Worm (Caenorhabditis elegans) whole organism, L2 larva: Measurements from ENCODE around the gene F43G6.17.
"Not testable (repeated sequence)": the region's sequence is repeated elsewhere in the genome, so short reads cannot be mapped to it uniquely, and the experiment has no call there.

ENCODE experiments used
- C34F6.9 ChIP-seq: fragments of 150-350 bp; optimal IDR thresholded peaks from 2 replicates; lab custom pipeline; 2014; ENCODE audit warnings: missing biosample characterization, missing genetic modification characterization
- F13H6.1 ChIP-seq: sonication (generic microtip); optimal IDR thresholded peaks from 2 replicates; lab custom pipeline; 2016; ENCODE audit warnings: missing genetic modification characterization, missing compliant biosample characterization
- R02D3.7 ChIP-seq: fragments of 150-350 bp; optimal IDR thresholded peaks from 2 replicates; lab custom pipeline; 2014; ENCODE audit warnings: missing biosample characterization, missing genetic modification characterization
- Y55F3AM.14 ChIP-seq: fragments of 200-800 bp; sonication (Bioruptor generic); optimal IDR thresholded peaks from 2 replicates; lab custom pipeline; 2018; ENCODE audit warnings: mild to moderate bottlenecking, missing genetic modification characterization, missing compliant biosample characterization
- aly-2 ChIP-seq: fragments of 150-350 bp; optimal IDR thresholded peaks from 2 replicates; lab custom pipeline; 2014; ENCODE audit warnings: missing biosample characterization, missing genetic modification characterization
- ama-1 ChIP-seq: fragments of 150-350 bp; optimal IDR thresholded peaks from 2 replicates; lab custom pipeline; 2018; ENCODE audit warnings: inconsistent platforms
- ceh-16 ChIP-seq: fragments of 150-350 bp; optimal IDR thresholded peaks from 2 replicates; lab custom pipeline; 2014; ENCODE audit warnings: missing biosample characterization, missing genetic modification characterization
- ceh-82 ChIP-seq: fragments of 150-350 bp; optimal IDR thresholded peaks from 2 replicates; lab custom pipeline; 2014; ENCODE audit warnings: missing biosample characterization, missing genetic modification characterization
- crh-2 ChIP-seq: sonication (generic microtip); optimal IDR thresholded peaks from 2 replicates; lab custom pipeline; 2017; ENCODE audit warnings: missing biosample characterization, missing genetic modification characterization
- dmd-4 ChIP-seq: sonication (generic microtip); optimal IDR thresholded peaks from 2 replicates; lab custom pipeline; 2017; ENCODE audit warnings: missing biosample characterization, missing genetic modification characterization
- egl-27 ChIP-seq: sonication (generic microtip); optimal IDR thresholded peaks from 3 replicates; lab custom pipeline; 2017; ENCODE audit warnings: missing biosample characterization, missing genetic modification reagents, missing genetic modification characterization
- elt-1 ChIP-seq: fragments of 150-350 bp; optimal IDR thresholded peaks from 2 replicates; lab custom pipeline; 2014; ENCODE audit warnings: missing biosample characterization, missing genetic modification characterization
- elt-3 ChIP-seq: sonication (generic microtip); optimal IDR thresholded peaks from 2 replicates; lab custom pipeline; 2017; ENCODE audit warnings: missing biosample characterization, missing genetic modification characterization
- fos-1 ChIP-seq: fragments of 150-350 bp; optimal IDR thresholded peaks from 2 replicates; lab custom pipeline; 2014; ENCODE audit warnings: missing biosample characterization, missing genetic modification characterization
- gmeb-1 ChIP-seq: fragments of 150-350 bp; optimal IDR thresholded peaks from 2 replicates; lab custom pipeline; 2014; ENCODE audit warnings: missing biosample characterization, missing genetic modification characterization
- lin-11 ChIP-seq: fragments of 150-350 bp; sonication (generic microtip); optimal IDR thresholded peaks from 2 replicates; lab custom pipeline; 2014; ENCODE audit warnings: missing biosample characterization, missing genetic modification characterization, inconsistent platforms, mixed read lengths
- lin-13 ChIP-seq: fragments of 150-350 bp; optimal IDR thresholded peaks from 2 replicates; lab custom pipeline; 2014; ENCODE audit warnings: missing biosample characterization, missing genetic modification reagents, missing genetic modification characterization
- lsy-2 ChIP-seq, 2 experiments: fragments of 150-350 bp in 1 of 2; sonication (generic microtip) in 1 of 2; optimal IDR thresholded peaks; 2 replicates each; lab custom pipeline; 2014 to 2017; ENCODE audit warnings: missing biosample characterization in 2 of 2, missing genetic modification characterization in 2 of 2
- mab-5 ChIP-seq: fragments of 150-350 bp; optimal IDR thresholded peaks from 2 replicates; lab custom pipeline; 2014; ENCODE audit warnings: missing biosample characterization, missing genetic modification characterization
- mbf-1 ChIP-seq: sonication (generic microtip); optimal IDR thresholded peaks from 2 replicates; lab custom pipeline; 2017; ENCODE audit warnings: missing biosample characterization, missing genetic modification characterization
- mdl-1 ChIP-seq, 2 experiments: fragments of 150-350 bp in 1 of 2; sonication (generic microtip) in 1 of 2; optimal IDR thresholded peaks; 2 replicates each; lab custom pipeline; 2017; ENCODE audit warnings: missing biosample characterization in 2 of 2, missing genetic modification characterization in 2 of 2
- nhr-10 ChIP-seq: sonication (generic microtip); optimal IDR thresholded peaks from 2 replicates; lab custom pipeline; 2017; ENCODE audit warnings: missing biosample characterization, missing genetic modification characterization
- nhr-12 ChIP-seq: fragments of 150-350 bp; optimal IDR thresholded peaks from 2 replicates; lab custom pipeline; 2014; ENCODE audit warnings: missing biosample characterization, missing genetic modification characterization
- nhr-129 ChIP-seq: fragments of 150-350 bp; optimal IDR thresholded peaks from 2 replicates; lab custom pipeline; 2014; ENCODE audit warnings: missing biosample characterization, missing genetic modification characterization
- nhr-21 ChIP-seq: fragments of 150-350 bp; optimal IDR thresholded peaks from 2 replicates; lab custom pipeline; 2014; ENCODE audit warnings: missing biosample characterization, missing genetic modification characterization
- nhr-23 ChIP-seq: fragments of 150-350 bp; optimal IDR thresholded peaks from 2 replicates; lab custom pipeline; 2014; ENCODE audit warnings: missing biosample characterization, missing genetic modification reagents, missing genetic modification characterization
- nhr-237 ChIP-seq: fragments of 150-350 bp; optimal IDR thresholded peaks from 2 replicates; lab custom pipeline; 2014; ENCODE audit warnings: missing biosample characterization, missing genetic modification characterization
- nhr-25 ChIP-seq: fragments of 150-350 bp; sonication (generic microtip); optimal IDR thresholded peaks from 3 replicates; lab custom pipeline; 2014; ENCODE audit warnings: missing biosample characterization, missing genetic modification characterization
- nhr-6 ChIP-seq: fragments of 150-350 bp; optimal IDR thresholded peaks from 2 replicates; lab custom pipeline; 2014; ENCODE audit warnings: missing biosample characterization, missing genetic modification characterization
- nhr-77 ChIP-seq: fragments of 150-350 bp; optimal IDR thresholded peaks from 2 replicates; lab custom pipeline; 2014; ENCODE audit warnings: missing biosample characterization, missing genetic modification characterization
- peb-1 ChIP-seq: fragments of 150-350 bp; optimal IDR thresholded peaks from 2 replicates; lab custom pipeline; 2014; ENCODE audit warnings: missing biosample characterization, missing genetic modification characterization
- sem-4 ChIP-seq: fragments of 150-350 bp; optimal IDR thresholded peaks from 2 replicates; lab custom pipeline; 2014; ENCODE audit warnings: missing biosample characterization, missing genetic modification reagents, missing genetic modification characterization
- skn-1 ChIP-seq: sonication (generic microtip); optimal IDR thresholded peaks from 2 replicates; lab custom pipeline; 2017; ENCODE audit warnings: missing biosample characterization, missing genetic modification characterization
- sma-3 ChIP-seq: sonication (generic microtip); optimal IDR thresholded peaks from 2 replicates; lab custom pipeline; 2016; ENCODE audit warnings: missing genetic modification reagents, missing genetic modification characterization, missing compliant biosample characterization
- sma-9 ChIP-seq, 2 experiments: fragments of 150-350 bp in 1 of 2; sonication (generic microtip) in 1 of 2; optimal IDR thresholded peaks; 2 replicates each; lab custom pipeline; 2014 to 2016; ENCODE audit warnings: missing genetic modification characterization in 2 of 2, mild to moderate bottlenecking in 1 of 2, missing biosample characterization in 1 of 2, missing compliant biosample characterization in 1 of 2, missing genetic modification reagents in 1 of 2, moderate library complexity in 1 of 2
- snpc-4 ChIP-seq: fragments of 150-350 bp; optimal IDR thresholded peaks from 2 replicates; lab custom pipeline; 2014; ENCODE audit warnings: missing biosample characterization, missing genetic modification characterization
- unc-39 ChIP-seq: fragments of 150-350 bp; optimal IDR thresholded peaks from 2 replicates; lab custom pipeline; 2014; ENCODE audit warnings: missing biosample characterization, missing genetic modification characterization
- unc-55 ChIP-seq: fragments of 150-350 bp; sonication (generic microtip); optimal IDR thresholded peaks from 3 replicates; lab custom pipeline; 2014; ENCODE audit warnings: missing biosample characterization, missing genetic modification reagents, missing genetic modification characterization
- unc-62 ChIP-seq: fragments of 150-350 bp; optimal IDR thresholded peaks from 2 replicates; lab custom pipeline; 2014; ENCODE audit warnings: missing biosample characterization, missing genetic modification reagents, missing genetic modification characterization
- zag-1 ChIP-seq: fragments of 150-350 bp; optimal IDR thresholded peaks from 2 replicates; lab custom pipeline; 2014; ENCODE audit warnings: missing biosample characterization, missing genetic modification characterization
- ztf-1 ChIP-seq: fragments of 200-800 bp; sonication (Bioruptor generic); conservative IDR thresholded peaks from 2 replicates; pipeline ENCODE4 v1.3.6; 2022; ENCODE audit warnings: missing genetic modification characterization, missing compliant biosample characterization
- ztf-11 ChIP-seq: sonication (generic microtip); optimal IDR thresholded peaks from 2 replicates; lab custom pipeline; 2017; ENCODE audit warnings: missing biosample characterization, missing genetic modification characterization
- ztf-4 ChIP-seq: fragments of 150-350 bp; optimal IDR thresholded peaks from 2 replicates; lab custom pipeline; 2014; ENCODE audit warnings: missing biosample characterization, missing genetic modification characterization

The F43G6.17 gene

ce11 chrII:11802451-11802850, at the start of gene F43G6.17:
TSS of gene F43G6.17 (plus strand) at chrII:11802751.
- TF ChIP-seq mbf-1 (no peak), elt-3 (no peak), unc-55 (GFP tag; lab: Kevin White, UChicago) (no peak), lin-13 (no peak), C34F6.9 (tag; lab: Kevin White, UChicago) (no peak), mdl-1 (tag; optimal IDR thresholded peaks at IDR 0.05; lab: Kevin White, UChicago) (no peak), ama-1 (lab: Kevin White, UChicago) (no peak), sem-4 (tag; lab: Kevin White, UChicago) (no peak), zag-1 (no peak), nhr-21 (no peak), F13H6.1 (tag; lab: Kevin White, UChicago) (no peak), crh-2 (tag; lab: Kevin White, UChicago) (no peak)

ce11 chrII:11753186-11753585, 49.4 kb upstream of the F43G6.17 start:
- TF ChIP-seq nhr-10 (tag; lab: Kevin White, UChicago) (no peak), aly-2 (tag; lab: Kevin White, UChicago) (no peak), sma-3 (GFP tag; lab: Kevin White, UChicago) (no peak), snpc-4 (tag; lab: Kevin White, UChicago) (peak; percentile 79), R02D3.7 (tag; lab: Kevin White, UChicago) (no peak), ztf-1 (GFP tag; lab: Robert Waterston, UW) (no peak), ama-1 (lab: Kevin White, UChicago) (no peak)
- TF ChIP-seq, all 48 proteins: peak for 1

ce11 chrII:11756684-11757107, 45.9 kb upstream of the F43G6.17 start:
- TF ChIP-seq ztf-11 (tag; lab: Kevin White, UChicago) = no peak
- peak; percentile 62 for TF ChIP-seq nhr-12 (tag; lab: Kevin White, UChicago)
- no peak for TF ChIP-seq mab-5 (tag; lab: Kevin White, UChicago)
- peak; percentile 45 for TF ChIP-seq lin-11
- TF ChIP-seq nhr-237 (tag; lab: Kevin White, UChicago) = no peak
- no peak for TF ChIP-seq peb-1 (tag; lab: Kevin White, UChicago)
- TF ChIP-seq sem-4 (tag; lab: Kevin White, UChicago) = peak; percentile 63
- no peak for TF ChIP-seq egl-27 (tag; lab: Kevin White, UChicago)
- peak; percentile 98 for TF ChIP-seq ztf-4 (tag; lab: Kevin White, UChicago)
- TF ChIP-seq snpc-4 (tag; lab: Kevin White, UChicago) = peak; percentile 50
- no peak for TF ChIP-seq fos-1 (tag; lab: Kevin White, UChicago)
- TF ChIP-seq F13H6.1 (tag; lab: Kevin White, UChicago) = peak; percentile 30
- TF ChIP-seq lsy-2 (tag; optimal IDR thresholded peaks at IDR 0.05; lab: Kevin White, UChicago) = peak in 1 of 2 experiments; percentile 89
- 0 out of 2 replicates have a peak, but pooled peaks have one; percentile 31 for TF ChIP-seq ztf-1 (GFP tag; lab: Robert Waterston, UW)
- no peak for TF ChIP-seq elt-1 (tag; lab: Kevin White, UChicago)
- no peak for TF ChIP-seq ceh-82 (tag; lab: Kevin White, UChicago)
- TF ChIP-seq ama-1 (lab: Kevin White, UChicago) = peak; percentile 99
- peak; percentile 90 for TF ChIP-seq crh-2 (tag; lab: Kevin White, UChicago)
- TF ChIP-seq nhr-23 (tag; lab: Kevin White, UChicago) = no peak
- peak; percentile 97 for TF ChIP-seq C34F6.9 (tag; lab: Kevin White, UChicago)
- TF ChIP-seq nhr-10 (tag; lab: Kevin White, UChicago) = no peak
- no peak for TF ChIP-seq dmd-4 (tag; lab: Kevin White, UChicago)
- peak; percentile 15 for TF ChIP-seq gmeb-1
- TF ChIP-seq nhr-25 (tag; lab: Kevin White, UChicago) = no peak
- TF ChIP-seq mbf-1 = no peak
- TF ChIP-seq skn-1 (tag; lab: Kevin White, UChicago) = peak; percentile 56
- no peak for TF ChIP-seq nhr-77 (tag; lab: Kevin White, UChicago)
- no peak for TF ChIP-seq ceh-16 (tag; lab: Kevin White, UChicago)
- TF ChIP-seq aly-2 (tag; lab: Kevin White, UChicago) = no peak
- TF ChIP-seq nhr-129 = peak; percentile 57
- no peak for TF ChIP-seq mdl-1 (tag; optimal IDR thresholded peaks at IDR 0.05; lab: Kevin White, UChicago)
- peak; percentile 81 for TF ChIP-seq lin-13
- peak; percentile 45 for TF ChIP-seq unc-55 (GFP tag; lab: Kevin White, UChicago)

- peak; percentile 97 for TF ChIP-seq Y55F3AM.14 (GFP tag; lab: Kevin White, UChicago)
- peak; percentile 50 for TF ChIP-seq lin-11
- peak; percentile 58 for TF ChIP-seq unc-55 (GFP tag; lab: Kevin White, UChicago)
- peak; percentile 46 for TF ChIP-seq snpc-4 (tag; lab: Kevin White, UChicago)
- TF ChIP-seq mab-5 (tag; lab: Kevin White, UChicago) = peak; percentile 26
- TF ChIP-seq unc-62 (GFP tag; lab: Kevin White, UChicago) = peak; percentile 18
- TF ChIP-seq fos-1 (tag; lab: Kevin White, UChicago) = peak; percentile 32
- peak; percentile 76 for TF ChIP-seq gmeb-1
- peak; percentile 68 for TF ChIP-seq nhr-129
- TF ChIP-seq sma-3 (GFP tag; lab: Kevin White, UChicago) = peak; percentile 87
- peak; percentile 98 for TF ChIP-seq ztf-1 (GFP tag; lab: Robert Waterston, UW)
- peak; percentile 84 to 88 for TF ChIP-seq lsy-2 (tag; optimal IDR thresholded peaks at IDR 0.05; lab: Kevin White, UChicago)
- TF ChIP-seq F13H6.1 (tag; lab: Kevin White, UChicago) = peak; percentile 89
- TF ChIP-seq nhr-25 (tag; lab: Kevin White, UChicago) = peak; percentile 87
- peak; percentile 86 for TF ChIP-seq nhr-10 (tag; lab: Kevin White, UChicago)
- TF ChIP-seq sma-9 (GFP tag; optimal IDR thresholded peaks at IDR 0.05; lab: Kevin White, UChicago) = peak; percentile 84
- not testable (repeated sequence) for TF ChIP-seq sma-9 (tag; optimal IDR thresholded peaks at IDR 0.05; lab: Kevin White, UChicago)
- peak in 1 of 2 experiments; percentile 29 for TF ChIP-seq mdl-1 (tag; optimal IDR thresholded peaks at IDR 0.05; lab: Kevin White, UChicago)
- peak; percentile 85 for TF ChIP-seq C34F6.9 (tag; lab: Kevin White, UChicago)
- TF ChIP-seq ztf-11 (tag; lab: Kevin White, UChicago) = peak; percentile 54
- TF ChIP-seq nhr-6 (tag; lab: Kevin White, UChicago) = peak; percentile 70
- TF ChIP-seq crh-2 (tag; lab: Kevin White, UChicago) = peak; percentile 91
- peak; percentile 71 for TF ChIP-seq unc-39 (tag; lab: Kevin White, UChicago)
- peak; percentile 79 for TF ChIP-seq ztf-4 (tag; lab: Kevin White, UChicago)
- TF ChIP-seq lin-13 = peak; percentile 89
Measured at ce11 chrII:11759277-11759676, 43.3 kb upstream of the F43G6.17 start, which contains the start of the genes F44E5.4 and F44E5.5. TSS of gene F44E5.4 (minus strand) at chrII:11759311. TSS of gene F44E5.5 (plus strand) at chrII:11759662.
